Worm (Caenorhabditis elegans): Measurements from ENCODE around the gene C23G10.2.
A peak's percentile ranks its signal among the peaks of the same experiment; 100 is the strongest.
"Not testable (repeated sequence)": the region's sequence is repeated elsewhere in the genome, so short reads cannot be mapped to it uniquely, and the experiment has no call there.

The C23G10.2 gene

DNA sequence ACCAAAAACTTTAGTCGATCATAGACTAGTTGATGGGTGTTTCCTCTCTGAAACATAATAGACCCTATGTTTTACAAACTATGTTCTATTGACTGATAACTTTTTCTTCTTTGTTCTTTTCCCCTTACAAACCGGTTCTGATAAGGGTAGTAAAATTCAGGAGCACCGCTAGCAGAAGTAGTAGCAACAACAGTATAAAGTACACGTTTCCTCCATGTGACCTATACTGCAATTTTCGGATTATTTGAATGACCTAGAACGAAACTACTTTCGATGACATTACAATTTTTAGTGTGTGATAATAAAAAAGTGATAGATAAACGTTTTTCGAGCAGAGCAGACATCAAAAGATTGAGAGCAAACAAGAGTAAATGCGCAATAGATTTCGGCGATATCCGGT is 27.6 kb upstream of the C23G10.2 start:
- TF ChIP-seq ets-4 (GFP tag; optimal IDR thresholded peaks at IDR 0.05), result peak; percentile 51
- no peak for TF ChIP-seq T26A5.8 (tag; optimal IDR thresholded peaks at IDR 0.05)
- peak; percentile 83 for TF ChIP-seq nhr-80 (tag; optimal IDR thresholded peaks at IDR 0.05)

DNA sequence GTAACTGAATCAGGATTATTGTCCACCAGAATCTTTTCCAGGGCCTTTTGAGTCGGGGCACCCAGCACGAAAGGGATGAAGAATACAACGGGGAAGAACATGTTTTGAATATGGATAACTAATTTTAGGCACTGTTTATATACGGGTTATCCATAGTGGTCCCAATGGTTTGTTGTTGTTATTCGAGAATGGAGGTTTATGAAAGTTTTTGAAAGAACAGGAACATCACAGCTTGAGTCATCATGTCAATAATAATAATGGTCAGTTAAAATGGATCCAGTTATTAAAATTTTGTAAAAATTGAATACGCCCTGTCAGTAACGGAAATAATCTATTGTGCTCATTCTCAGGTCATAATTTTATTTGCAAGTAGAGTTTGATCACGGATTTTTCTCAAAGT is 24.7 kb upstream of the C23G10.2 start, which contains the start of gene nas-28:
Gene nas-28, minus strand, starts transcription at position 101 of the 400 bp plus-strand sequence.
- TF ChIP-seq F57C9.4 (tag; optimal IDR thresholded peaks at IDR 0.05), result no peak
- no peak for TF ChIP-seq snpc-1.3 (tag; optimal IDR thresholded peaks at IDR 0.05; ENCODE audit: insufficient read depth)
- no peak for TF ChIP-seq nhr-179 (tag; optimal IDR thresholded peaks at IDR 0.05)
- no peak for TF ChIP-seq F52B5.7 (tag; optimal IDR thresholded peaks at IDR 0.05)
- TF ChIP-seq T07F8.4 (tag; optimal IDR thresholded peaks at IDR 0.05), result no peak
- no peak for TF ChIP-seq hlh-12 (tag; optimal IDR thresholded peaks at IDR 0.05)
- no peak for TF ChIP-seq madf-10 (tag; optimal IDR thresholded peaks at IDR 0.05)
- TF ChIP-seq xnd-1 (tag; optimal IDR thresholded peaks at IDR 0.05), result no peak
- TF ChIP-seq lin-35 (GFP tag; optimal IDR thresholded peaks at IDR 0.05), result no peak
- no peak for TF ChIP-seq ztf-3 (GFP tag; optimal IDR thresholded peaks at IDR 0.05)
- no peak for TF ChIP-seq mes-4 (tag; optimal IDR thresholded peaks at IDR 0.05)
- no peak for TF ChIP-seq egrh-3 (GFP tag; IDR thresholded peaks at IDR 0.05)
- no peak for TF ChIP-seq ceh-79 (tag; optimal IDR thresholded peaks at IDR 0.05)
- no peak for TF ChIP-seq let-607 (tag; optimal IDR thresholded peaks at IDR 0.05)
- no peak for TF ChIP-seq rcor-1 (GFP tag; IDR thresholded peaks at IDR 0.05)
- TF ChIP-seq D2030.7 (GFP tag; IDR thresholded peaks at IDR 0.05), result no peak
- no peak for TF ChIP-seq F57A8.1 (GFP tag; optimal IDR thresholded peaks at IDR 0.05)
- TF ChIP-seq ztf-18 (tag; optimal IDR thresholded peaks at IDR 0.05), result no peak
- no peak for TF ChIP-seq F10E7.11 (tag; optimal IDR thresholded peaks at IDR 0.05)

DNA sequence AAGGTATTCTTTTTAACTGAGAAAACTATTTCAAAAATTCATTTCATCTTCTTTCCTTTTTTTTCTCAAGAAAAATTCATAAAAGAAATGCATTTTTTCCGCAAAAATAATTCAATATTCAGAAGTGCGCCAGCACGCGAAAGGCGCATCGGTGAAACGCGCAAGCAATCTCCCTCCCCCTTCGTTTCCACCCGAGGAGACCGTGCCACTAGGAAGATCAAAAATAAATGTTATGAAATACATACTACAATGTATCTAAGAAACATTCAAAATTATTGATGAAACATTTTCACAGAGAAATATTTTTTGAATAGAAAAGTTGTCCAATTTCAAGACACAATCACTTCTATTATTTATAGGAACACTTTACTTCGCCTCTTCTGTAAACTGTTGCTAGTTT is 19.8 kb upstream of the C23G10.2 start:
- TF ChIP-seq ztf-18 (tag; optimal IDR thresholded peaks at IDR 0.05) (peak; percentile 76), cebp-1 (GFP tag; IDR thresholded peaks at IDR 0.05) (peak; percentile 68)
- not testable (repeated sequence) for TF ChIP-seq cebp-1 (tag; optimal IDR thresholded peaks at IDR 0.05)

DNA sequence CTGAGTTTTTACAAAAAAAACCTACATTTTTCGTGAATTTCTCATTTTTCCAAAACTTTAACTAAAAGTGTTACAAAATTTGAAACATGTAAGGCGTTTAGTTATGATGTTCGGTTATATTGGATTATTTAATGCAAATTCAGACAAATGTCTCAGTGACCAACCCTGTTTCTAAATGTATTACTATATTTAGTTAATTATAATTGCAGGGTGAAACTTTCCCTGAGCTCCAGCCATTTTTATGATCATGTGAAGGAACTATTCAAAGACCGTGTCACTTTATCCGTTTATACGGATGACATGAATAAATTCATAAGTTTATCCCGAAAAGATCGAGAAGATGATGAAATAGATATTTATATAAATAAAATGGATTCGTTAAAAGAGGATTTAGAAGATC is 17.1 kb upstream of the C23G10.2 start, which contains the start of gene C23G10.5:
Gene C23G10.5, plus strand, starts transcription at position 301 of the 400 bp plus-strand sequence.
- TF ChIP-seq ets-4 (GFP tag; optimal IDR thresholded peaks at IDR 0.05), result no peak

DNA sequence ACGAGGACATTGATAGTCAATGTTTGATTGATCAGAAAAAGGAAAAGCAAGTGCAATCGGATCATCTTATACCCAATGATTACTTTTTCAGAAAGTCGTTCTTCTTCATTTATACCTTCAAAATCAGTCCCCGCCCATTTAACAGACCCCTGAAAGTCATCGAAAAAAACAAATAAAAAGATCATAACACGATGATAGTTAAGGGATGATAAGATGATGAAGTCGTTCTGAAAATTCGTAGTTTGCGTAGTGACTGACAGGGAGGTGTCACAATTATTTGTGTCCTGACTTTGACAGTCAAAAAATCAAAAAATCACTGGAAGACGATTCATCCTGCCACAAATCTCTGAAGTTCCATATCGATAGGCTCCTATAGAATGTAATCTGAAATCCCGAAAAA is 13.4 kb upstream of the C23G10.2 start, which contains the start of gene ugt-66:
Gene ugt-66, minus strand, starts transcription at position 101 of the 400 bp plus-strand sequence.
- TF ChIP-seq ztf-22 (GFP tag; optimal IDR thresholded peaks at IDR 0.05) (no peak), cebp-2 (GFP tag; IDR thresholded peaks at IDR 0.05) (no peak), lsl-1 (GFP tag; optimal IDR thresholded peaks at IDR 0.05) (no peak), ceh-79 (tag; optimal IDR thresholded peaks at IDR 0.05) (no peak), rpc-1 (optimal IDR thresholded peaks at IDR 0.05) (no peak), rpc-1 (tag; optimal IDR thresholded peaks at IDR 0.05) (no peak), attf-6 (GFP tag; IDR thresholded peaks at IDR 0.05) (no peak), mcd-1 (GFP tag; IDR thresholded peaks at IDR 0.05) (no peak), dpl-1 (GFP tag; optimal IDR thresholded peaks at IDR 0.05) (no peak), Y53G8AR.9 (GFP tag; conservative IDR thresholded peaks at IDR 0.05) (no peak), zfh-2 (GFP tag; conservative IDR thresholded peaks at IDR 0.05) (no peak), tbp1 (GFP tag; optimal IDR thresholded peaks at IDR 0.05) (no peak), let-526 (GFP tag; IDR thresholded peaks at IDR 0.05) (no peak), ceh-100 (GFP tag; IDR thresholded peaks at IDR 0.05) (no peak)
